Fruit fly (Drosophila melanogaster) whole organism: ENCODE data around the gene CG4572.

ENCODE experiments used
- CG8478 ChIP-seq: fragments of >200 bp; optimal IDR thresholded peaks from 2 replicates; lab custom pipeline; 2018; ENCODE audit warnings: inconsistent platforms
- EcR ChIP-seq, 2 experiments: fragments of >200 bp; optimal IDR thresholded peaks; 2 replicates each; lab custom pipeline; 2017; ENCODE audit warnings: missing biosample characterization in 2 of 2, missing genetic modification characterization in 2 of 2, missing genetic modification reagents in 2 of 2
- pan ChIP-seq: fragments of >200 bp; optimal IDR thresholded peaks from 2 replicates; lab custom pipeline; 2017
- psq ChIP-seq: fragments of >200 bp; optimal IDR thresholded peaks from 2 replicates; lab custom pipeline; 2017
- usp ChIP-seq: fragments of >200 bp; optimal IDR thresholded peaks from 2 replicates; lab custom pipeline; 2017; ENCODE audit warnings: missing biosample characterization, missing genetic modification characterization, mixed read lengths

DNA sequence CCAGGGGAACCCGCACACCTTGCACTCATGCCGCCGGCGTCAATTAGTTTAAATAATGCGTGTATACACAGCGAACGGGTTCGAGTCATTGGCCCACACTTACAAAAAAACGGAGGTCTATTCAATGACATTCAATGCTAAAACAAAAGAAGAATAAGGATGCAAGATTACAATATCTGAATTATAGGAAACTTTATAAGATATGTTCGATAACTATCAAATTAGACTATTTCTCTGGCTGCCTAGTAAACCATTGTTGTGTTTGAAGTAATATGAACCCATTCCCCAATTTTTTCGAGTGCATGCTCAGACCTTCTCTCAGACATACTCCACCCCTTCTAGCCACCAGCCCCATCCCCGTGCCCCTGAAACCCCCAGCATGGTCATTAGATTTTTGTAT is 43.2 kb downstream of the CG4572 start:
- no peak for TF ChIP-seq psq (lab: Kevin White, UChicago)
- no peak for TF ChIP-seq usp (GFP tag; lab: Kevin White, UChicago)
- TF ChIP-seq CG8478 (lab: Kevin White, UChicago): no peak
- TF ChIP-seq EcR (GFP tag; optimal IDR thresholded peaks at IDR 0.05; lab: Kevin White, UChicago): no peak
- no peak for TF ChIP-seq pan (lab: Kevin White, UChicago)
